Worm (Caenorhabditis elegans) whole organism, early embryonic: ENCODE measurements around the gene slc-25A29.

Experiments
- B0310.2 ChIP-seq: sonication (generic microtip); optimal IDR thresholded peaks from 2 replicates; lab custom pipeline; 2016; ENCODE audit warnings: mild to moderate bottlenecking, missing genetic modification characterization, missing compliant biosample characterization
- F13C5.2 ChIP-seq: sonication (generic microtip); optimal IDR thresholded peaks from 2 replicates; lab custom pipeline; 2017; ENCODE audit warnings: mild to moderate bottlenecking, missing genetic modification characterization, inconsistent platforms, missing compliant biosample characterization
- ama-1 ChIP-seq: fragments of 150-350 bp; optimal IDR thresholded peaks from 2 replicates; lab custom pipeline; 2014
- ceh-13 ChIP-seq: fragments of 200-800 bp; sonication (Bioruptor generic); optimal IDR thresholded peaks from 2 replicates; lab custom pipeline; 2018; ENCODE audit warnings: mild to moderate bottlenecking, missing genetic modification characterization, missing compliant biosample characterization
- ets-7 ChIP-seq: sonication (generic microtip); optimal IDR thresholded peaks from 2 replicates; lab custom pipeline; 2016; ENCODE audit warnings: missing genotype, missing genetic modification characterization, missing compliant biosample characterization
- flt-1 ChIP-seq: fragments of 200-800 bp; sonication (Bioruptor generic); IDR thresholded peaks from 2 replicates; pipeline ENCODE4 v1.3.6; 2022; ENCODE audit warnings: missing genetic modification characterization, missing compliant biosample characterization
- hmbx-1 ChIP-seq: sonication (generic microtip); optimal IDR thresholded peaks from 2 replicates; lab custom pipeline; 2016; ENCODE audit warnings: mild to moderate bottlenecking, missing genetic modification characterization, missing compliant biosample characterization
- hmg-4 ChIP-seq: fragments of 200-800 bp; sonication (Bioruptor generic); optimal IDR thresholded peaks from 2 replicates; lab custom pipeline; 2018; ENCODE audit warnings: mild to moderate bottlenecking, missing genetic modification characterization, missing compliant biosample characterization
- hnd-1 ChIP-seq: sonication (generic microtip); optimal IDR thresholded peaks from 2 replicates; lab custom pipeline; 2016; ENCODE audit warnings: missing genetic modification characterization, missing compliant biosample characterization
- sea-1 ChIP-seq: fragments of 200-800 bp; sonication (Bioruptor generic); conservative IDR thresholded peaks from 2 replicates; pipeline ENCODE4 v1.3.6; 2022; ENCODE audit warnings: missing genetic modification characterization, missing compliant biosample characterization
- tbx-37 ChIP-seq: fragments of 200-800 bp; sonication (Bioruptor generic); conservative IDR thresholded peaks from 2 replicates; pipeline ENCODE4 v1.3.6; 2022; ENCODE audit warnings: missing genetic modification reagents, missing genetic modification characterization, missing compliant biosample characterization
- tra-4 ChIP-seq: sonication (generic microtip); optimal IDR thresholded peaks from 2 replicates; lab custom pipeline; 2017; ENCODE audit warnings: missing genetic modification characterization, missing compliant biosample characterization

ce11 chrV:14686231-14687105, 28.5 kb upstream of the slc-25A29 start:
- no peak for TF ChIP-seq ama-1 (lab: Kevin White, UChicago)
- TF ChIP-seq B0310.2, result no peak
- TF ChIP-seq flt-1 (GFP tag; lab: Robert Waterston, UW), result no peak; the same call in 1 of the 2 replicates
- no peak for TF ChIP-seq hnd-1
- TF ChIP-seq ceh-13 (GFP tag; lab: Kevin White, UChicago), result no peak
- no peak for TF ChIP-seq ets-7 (tag; lab: Kevin White, UChicago)
- no peak for TF ChIP-seq F13C5.2 (tag; lab: Kevin White, UChicago)
- no peak for TF ChIP-seq sea-1
- no peak for TF ChIP-seq hmg-4 (GFP tag; lab: Kevin White, UChicago)
- no peak for TF ChIP-seq tra-4 (tag; lab: Kevin White, UChicago)
- TF ChIP-seq hmbx-1 (tag; lab: Kevin White, UChicago), result no peak
- TF ChIP-seq tbx-37 (GFP tag; lab: Robert Waterston, UW), result no peak
